Worm (Caenorhabditis elegans): ENCODE measurements around the gene F09E5.3.

The F09E5.3 gene

DNA sequence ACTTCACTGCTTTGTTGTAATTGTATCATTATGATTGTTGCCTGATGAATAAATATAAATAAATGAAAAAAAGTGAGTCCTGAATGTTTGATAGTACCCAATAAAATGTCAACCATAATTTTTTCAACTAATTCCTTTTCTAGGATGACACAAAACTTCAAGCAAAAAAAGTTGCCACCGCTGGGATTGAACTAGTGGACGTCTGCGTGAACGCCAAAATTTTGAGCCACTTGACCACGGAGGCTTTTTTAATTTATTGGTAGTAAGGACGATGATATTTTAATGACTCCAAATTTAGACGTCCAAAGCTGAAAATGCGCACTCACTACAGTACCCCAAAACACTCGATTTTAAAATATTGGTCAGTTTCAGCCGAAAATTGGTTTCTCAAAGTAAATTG, 20.2 kb upstream of the F09E5.3 start:
- TF ChIP-seq mes-2 (tag; optimal IDR thresholded peaks at IDR 0.05; ENCODE audit: poor library complexity, severe bottlenecking) = peak; percentile 71
- TF ChIP-seq unc-62 (GFP tag; optimal IDR thresholded peaks at IDR 0.05 in 1 of 2) = no peak
- no peak for TF ChIP-seq unc-62 (tag; optimal IDR thresholded peaks at IDR 0.05)
- peak; percentile 86 for TF ChIP-seq Y5F2A.4 (GFP tag; optimal IDR thresholded peaks at IDR 0.05)
- TF ChIP-seq rbr-2 (tag; optimal IDR thresholded peaks at IDR 0.05) = peak; percentile 38
- TF ChIP-seq nhr-11 (tag; optimal IDR thresholded peaks at IDR 0.05) = no peak
- peak; percentile 91 for TF ChIP-seq nhr-111 (GFP tag; optimal IDR thresholded peaks at IDR 0.05)
- TF ChIP-seq hif-1 (tag; optimal IDR thresholded peaks at IDR 0.05) = peak in 1 of 2 experiments; percentile 62
- no peak for TF ChIP-seq ceh-32 (tag; optimal IDR thresholded peaks at IDR 0.05; ENCODE audit: poor library complexity)
- TF ChIP-seq hlh-11 (tag; optimal IDR thresholded peaks at IDR 0.05) = peak; percentile 7
- TF ChIP-seq lin-29 (GFP tag; IDR thresholded peaks at IDR 0.05) = peak; percentile 65; the same call in 1 of the 2 replicates
- TF ChIP-seq R02D3.7 (tag; optimal IDR thresholded peaks at IDR 0.05) = no peak
- peak; percentile 86 for TF ChIP-seq egl-43 (GFP tag; IDR thresholded peaks at IDR 0.05)
- no peak for TF ChIP-seq pqm-1 (tag; optimal IDR thresholded peaks at IDR 0.05)
- TF ChIP-seq snpc-4 (tag; optimal IDR thresholded peaks at IDR 0.05) = no peak
- TF ChIP-seq nhr-76 (tag; optimal IDR thresholded peaks at IDR 0.05) = no peak
- no peak for TF ChIP-seq egl-27 (tag; optimal IDR thresholded peaks at IDR 0.05)
- TF ChIP-seq hmg-1.1 (GFP tag; IDR thresholded peaks at IDR 0.05) = no peak
- TF ChIP-seq nhr-41 (GFP tag; IDR thresholded peaks at IDR 0.05) = peak; percentile 81
- TF ChIP-seq gei-8 (GFP tag; optimal IDR thresholded peaks at IDR 0.05) = peak; percentile 85
- peak; percentile 89 for TF ChIP-seq F26F4.8 (GFP tag; conservative IDR thresholded peaks at IDR 0.05)
- peak; percentile 61 for TF ChIP-seq mdt-29 (GFP tag; IDR thresholded peaks at IDR 0.05)
- peak; percentile 75 for TF ChIP-seq saeg-2 (GFP tag; IDR thresholded peaks at IDR 0.05)
- no peak for TF ChIP-seq lin-13 (GFP tag; optimal IDR thresholded peaks at IDR 0.05)
- TF ChIP-seq zip-2 (tag; optimal IDR thresholded peaks at IDR 0.05) = no peak
- no peak for TF ChIP-seq nhr-77 (tag; optimal IDR thresholded peaks at IDR 0.05)
- no peak for TF ChIP-seq daf-8 (GFP tag; IDR thresholded peaks at IDR 0.05)
- TF ChIP-seq dve-1 (tag; optimal IDR thresholded peaks at IDR 0.05; ENCODE audit: insufficient read depth) = peak; percentile 44
- TF ChIP-seq nhr-6 (tag; optimal IDR thresholded peaks at IDR 0.05) = no peak
- TF ChIP-seq cey-2 (tag; optimal IDR thresholded peaks at IDR 0.05; ENCODE audit: borderline replicate concordance, insufficient read depth) = no peak
- TF ChIP-seq pha-4 (GFP tag; IDR thresholded peaks at IDR 0.05) = peak; percentile 88
- no peak for TF ChIP-seq pha-4 (tag; optimal IDR thresholded peaks at IDR 0.05)
- peak; percentile 81 for TF ChIP-seq lin-38 (GFP tag; IDR thresholded peaks at IDR 0.05)
- peak; percentile 76 for TF ChIP-seq zip-11 (GFP tag; IDR thresholded peaks at IDR 0.05)
- TF ChIP-seq D1046.2 (GFP tag; IDR thresholded peaks at IDR 0.05) = peak; percentile 87
- TF ChIP-seq daf-16 (GFP tag; optimal IDR thresholded peaks at IDR 0.05) = peak; percentile 36 to 80
- TF ChIP-seq daf-16 (tag; optimal IDR thresholded peaks at IDR 0.05) = peak; percentile 18
- peak; percentile 87 to 97 for TF ChIP-seq madf-5 (GFP tag; IDR thresholded peaks at IDR 0.05)
- peak; percentile 24 for TF ChIP-seq F49E8.2 (tag; optimal IDR thresholded peaks at IDR 0.05; ENCODE audit: borderline replicate concordance)
- TF ChIP-seq unc-39 (tag; optimal IDR thresholded peaks at IDR 0.05) = no peak
- 0 out of 2 replicates have a peak, but pooled peaks have one; percentile 27 for TF ChIP-seq dmd-6 (GFP tag; IDR thresholded peaks at IDR 0.05)
- no peak for TF ChIP-seq set-16 (GFP tag; IDR thresholded peaks at IDR 0.05)
- peak; percentile 89 for TF ChIP-seq ctbp-1 (GFP tag; IDR thresholded peaks at IDR 0.05)
- TF ChIP-seq skn-1 (tag; optimal IDR thresholded peaks at IDR 0.05) = no peak
- TF ChIP-seq attf-4 (tag; optimal IDR thresholded peaks at IDR 0.05) = no peak
- TF ChIP-seq zfp-2 (tag; optimal IDR thresholded peaks at IDR 0.05) = no peak
- peak; percentile 69 for TF ChIP-seq nhr-102 (tag; optimal IDR thresholded peaks at IDR 0.05)
- TF ChIP-seq hlh-30 (tag; optimal IDR thresholded peaks at IDR 0.05; ENCODE audit: insufficient read depth) = no peak
- TF ChIP-seq mep-1 (tag; optimal IDR thresholded peaks at IDR 0.05) = no peak
- no peak for TF ChIP-seq nhr-10 (tag; optimal IDR thresholded peaks at IDR 0.05)
- no peak for TF ChIP-seq ztf-11 (tag; optimal IDR thresholded peaks at IDR 0.05)
- no peak for TF ChIP-seq T20F7.1 (GFP tag; optimal IDR thresholded peaks at IDR 0.05)
